Worm (Caenorhabditis elegans) whole organism, L1 larva: ENCODE data around the gene daf-11.

Experiments used
- C16A3.4 ChIP-seq: fragments of 150-350 bp; optimal IDR thresholded peaks from 2 replicates; lab custom pipeline; 2014; ENCODE audit warnings: missing biosample characterization, missing genetic modification characterization
- C34B4.2 ChIP-seq: sonication (generic microtip); optimal IDR thresholded peaks from 2 replicates; lab custom pipeline; 2017; ENCODE audit warnings: mild to moderate bottlenecking, missing genetic modification characterization, missing compliant biosample characterization
- Y116A8C.19 ChIP-seq: sonication (generic microtip); optimal IDR thresholded peaks from 2 replicates; lab custom pipeline; 2016; ENCODE audit warnings: missing compliant biosample characterization, missing genetic modification characterization, borderline replicate concordance
- alr-1 ChIP-seq: fragments of 200-800 bp; sonication (Bioruptor generic); optimal IDR thresholded peaks from 2 replicates; lab custom pipeline; 2018; ENCODE audit warnings: borderline replicate concordance, mild to moderate bottlenecking, missing genetic modification characterization, missing compliant biosample characterization
- ceh-63 ChIP-seq: fragments of 200-800 bp; sonication (Bioruptor generic); optimal IDR thresholded peaks from 2 replicates; lab custom pipeline; 2018; ENCODE audit warnings: mild to moderate bottlenecking, missing genetic modification characterization, missing compliant biosample characterization
- ceh-82 ChIP-seq, 3 experiments: fragments of 150-350 bp in 1 of 3; sonication (generic microtip) in 2 of 3; optimal IDR thresholded peaks; 2 replicates each; lab custom pipeline; 2014 to 2017; ENCODE audit warnings: missing biosample characterization in 3 of 3, missing genetic modification characterization in 3 of 3
- ceh-90 ChIP-seq: sonication (generic microtip); optimal IDR thresholded peaks from 2 replicates; lab custom pipeline; 2016; ENCODE audit warnings: missing genetic modification characterization, missing compliant biosample characterization
- dpl-1 ChIP-seq, 3 experiments: fragments of 150-350 bp in 2 of 3; sonication (generic microtip) in 1 of 3; optimal IDR thresholded peaks; 2 replicates each; lab custom pipeline; 2014 to 2017; ENCODE audit warnings: missing biosample characterization in 3 of 3, missing genetic modification characterization in 3 of 3, missing genetic modification reagents in 3 of 3
- dsc-1 ChIP-seq: sonication (generic microtip); optimal IDR thresholded peaks from 2 replicates; lab custom pipeline; 2016; ENCODE audit warnings: mild to moderate bottlenecking, missing genetic modification characterization, missing compliant biosample characterization
- egl-13 ChIP-seq: sonication (generic microtip); optimal IDR thresholded peaks from 2 replicates; lab custom pipeline; 2016; ENCODE audit warnings: missing genotype, missing genetic modification reagents, missing genetic modification characterization, missing compliant biosample characterization
- elt-2 ChIP-seq: sonication (generic microtip); optimal IDR thresholded peaks from 2 replicates; lab custom pipeline; 2016; ENCODE audit warnings: missing genetic modification characterization, mild to moderate bottlenecking, inconsistent platforms, missing compliant biosample characterization, missing genetic modification reagents
- fkh-10 ChIP-seq: sonication (generic microtip); optimal IDR thresholded peaks from 2 replicates; lab custom pipeline; 2017; ENCODE audit warnings: missing biosample characterization, missing genetic modification reagents, missing genetic modification characterization
- fkh-8 ChIP-seq: sonication (generic microtip); optimal IDR thresholded peaks from 2 replicates; lab custom pipeline; 2016; ENCODE audit warnings: mild to moderate bottlenecking, missing genetic modification characterization, missing compliant biosample characterization
- fos-1 ChIP-seq: fragments of 150-350 bp; optimal IDR thresholded peaks from 2 replicates; lab custom pipeline; 2014; ENCODE audit warnings: missing biosample characterization, missing genetic modification characterization
- grh-1 ChIP-seq: fragments of 200-800 bp; sonication (Bioruptor generic); IDR thresholded peaks from 2 replicates; pipeline ENCODE4 v1.3.6; 2022; ENCODE audit warnings: missing genetic modification reagents, missing genetic modification characterization, missing compliant biosample characterization
- hlh-4 ChIP-seq: sonication (generic microtip); optimal IDR thresholded peaks from 2 replicates; lab custom pipeline; 2016; ENCODE audit warnings: mild to moderate bottlenecking, missing genetic modification characterization, missing compliant biosample characterization
- irx-1 ChIP-seq: sonication (generic microtip); optimal IDR thresholded peaks from 2 replicates; lab custom pipeline; 2016; ENCODE audit warnings: missing genetic modification characterization, missing compliant biosample characterization
- isw-1 ChIP-seq: fragments of 200-800 bp; sonication (Bioruptor generic); IDR thresholded peaks from 2 replicates; pipeline ENCODE4 v1.3.6; 2022; ENCODE audit warnings: missing genetic modification characterization, missing compliant biosample characterization
- lin-13 ChIP-seq: fragments of 150-350 bp; optimal IDR thresholded peaks from 2 replicates; lab custom pipeline; 2014; ENCODE audit warnings: missing biosample characterization, missing genetic modification reagents, missing genetic modification characterization
- lin-35 ChIP-seq, 2 experiments: fragments of 150-350 bp; optimal IDR thresholded peaks; 2 replicates each; lab custom pipeline; 2014; ENCODE audit warnings: missing biosample characterization in 2 of 2, missing genetic modification characterization in 2 of 2, missing genetic modification reagents in 2 of 2
- lsy-2 ChIP-seq, 2 experiments: fragments of 150-350 bp; optimal IDR thresholded peaks; 2 replicates each; lab custom pipeline; 2014; ENCODE audit warnings: missing biosample characterization in 2 of 2, missing genetic modification characterization in 2 of 2
- mab-9 ChIP-seq: fragments of 200-800 bp; sonication (Bioruptor generic); IDR thresholded peaks from 2 replicates; pipeline ENCODE4 v1.3.6; 2022; ENCODE audit warnings: missing genetic modification reagents, missing genetic modification characterization, missing compliant biosample characterization
- mef-2 ChIP-seq: fragments of 150-350 bp; optimal IDR thresholded peaks from 2 replicates; lab custom pipeline; 2014; ENCODE audit warnings: missing biosample characterization, missing genetic modification characterization
- nhr-12 ChIP-seq: sonication (generic microtip); optimal IDR thresholded peaks from 2 replicates; lab custom pipeline; 2017; ENCODE audit warnings: missing biosample characterization, missing genetic modification characterization
- nhr-47 ChIP-seq: sonication (generic microtip); optimal IDR thresholded peaks from 2 replicates; lab custom pipeline; 2016; ENCODE audit warnings: mild to moderate bottlenecking, missing genetic modification characterization, moderate library complexity, missing compliant biosample characterization
- nhr-71 ChIP-seq: sonication (generic microtip); optimal IDR thresholded peaks from 2 replicates; lab custom pipeline; 2016; ENCODE audit warnings: mild to moderate bottlenecking, missing genetic modification characterization, moderate library complexity, missing compliant biosample characterization
- nhr-76 ChIP-seq: sonication (generic microtip); optimal IDR thresholded peaks from 2 replicates; lab custom pipeline; 2017; ENCODE audit warnings: missing biosample characterization, missing genetic modification characterization
- nhr-84 ChIP-seq: sonication (generic microtip); optimal IDR thresholded peaks from 2 replicates; lab custom pipeline; 2017; ENCODE audit warnings: missing biosample characterization, missing genetic modification characterization
- rnt-1 ChIP-seq: sonication (generic microtip); optimal IDR thresholded peaks from 2 replicates; lab custom pipeline; 2016; ENCODE audit warnings: mild to moderate bottlenecking, missing genetic modification characterization, moderate library complexity, missing compliant biosample characterization
- sptf-1 ChIP-seq: fragments of 150-350 bp; optimal IDR thresholded peaks from 2 replicates; lab custom pipeline; 2014; ENCODE audit warnings: missing biosample characterization, missing genetic modification characterization
- tbx-2 ChIP-seq: sonication (generic microtip); optimal IDR thresholded peaks from 2 replicates; lab custom pipeline; 2016; ENCODE audit warnings: missing genetic modification characterization, missing compliant biosample characterization
- unc-130 ChIP-seq: fragments of 150-350 bp; optimal IDR thresholded peaks from 2 replicates; lab custom pipeline; 2017; ENCODE audit warnings: missing biosample characterization, missing genetic modification characterization, inconsistent platforms
- unc-62 ChIP-seq: fragments of 150-350 bp; optimal IDR thresholded peaks from 2 replicates; lab custom pipeline; 2014; ENCODE audit warnings: missing biosample characterization, missing genetic modification reagents, missing genetic modification characterization
- unc-86 ChIP-seq: sonication (generic microtip); optimal IDR thresholded peaks from 2 replicates; lab custom pipeline; 2016; ENCODE audit warnings: missing genetic modification characterization, missing compliant biosample characterization
- vab-15 ChIP-seq: sonication (generic microtip); optimal IDR thresholded peaks from 2 replicates; lab custom pipeline; 2017; ENCODE audit warnings: missing genotype, mild to moderate bottlenecking, missing genetic modification characterization, missing compliant biosample characterization

Gene daf-11

DNA sequence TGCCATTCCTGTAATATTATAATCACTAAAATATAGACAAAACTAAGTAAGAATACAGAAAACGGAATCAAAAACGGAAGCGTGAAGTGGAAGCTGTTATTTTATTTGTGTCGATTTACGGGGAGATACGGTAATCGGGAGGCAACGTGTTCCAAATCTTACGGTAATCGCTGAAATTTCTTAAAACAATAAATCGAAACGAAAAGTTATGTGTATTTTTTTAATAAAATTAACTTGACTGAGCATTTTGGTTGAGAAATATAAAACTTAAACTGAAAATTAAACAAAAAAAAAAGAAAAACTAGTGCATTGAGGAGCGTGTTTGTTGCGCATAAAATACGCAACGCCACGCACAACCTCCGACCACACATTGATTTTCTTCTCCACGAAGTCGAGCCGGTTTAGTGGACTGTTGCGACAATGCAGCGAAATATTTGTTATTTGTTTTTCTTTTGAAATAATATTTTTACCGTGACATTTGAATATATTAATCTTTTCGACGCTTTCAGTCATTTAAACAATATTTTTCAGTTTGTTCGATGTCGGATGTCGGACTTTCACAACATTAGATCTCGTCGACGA lies 38.6 kb upstream of the daf-11 start, which contains the start of the genes F55A11.1 and syx-5 (continued):
- peak; percentile 67 for TF ChIP-seq unc-130 (tag; lab: Kevin White, UChicago)
- TF ChIP-seq, all 84 proteins: peak for 65

DNA sequence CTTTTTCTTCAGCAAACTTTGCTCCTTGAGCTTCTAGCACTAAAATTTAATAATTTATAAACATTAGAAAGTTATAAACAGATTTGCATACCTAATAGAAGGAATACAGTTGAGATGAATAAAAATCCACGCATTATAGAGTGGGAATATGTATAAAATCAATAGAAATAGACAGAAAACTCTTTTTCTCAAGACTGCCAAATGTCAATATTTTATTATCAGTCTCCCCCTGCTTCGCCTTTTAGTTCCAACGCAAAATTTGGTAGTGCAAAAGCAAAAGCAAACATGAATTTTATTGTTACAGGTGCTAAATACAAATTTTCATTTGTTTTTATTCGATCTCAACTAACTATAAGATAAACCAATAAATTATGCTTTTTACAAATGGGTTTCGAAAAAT lies 37.0 kb upstream of the daf-11 start, which contains the start of gene T04F3.4:
T04F3.4 (minus strand) TSS at position 187 of the 400 bp plus-strand sequence.
- TF ChIP-seq lsy-2 (tag; optimal IDR thresholded peaks at IDR 0.05; lab: Kevin White, UChicago) (peak in 1 of 2 experiments; percentile 28), C16A3.4 (tag; lab: Kevin White, UChicago) (no peak)

ce11 chrV:11760371-11760770 lies 34.5 kb upstream of the daf-11 start, which contains the start of gene T04F3.5:
T04F3.5 (plus strand) TSS chrV:11760671.
- TF ChIP-seq mef-2 (tag; lab: Kevin White, UChicago) (no peak), fkh-10 (GFP tag; lab: Kevin White, UChicago) (no peak), nhr-84 (tag; lab: Kevin White, UChicago) (no peak), grh-1 (GFP tag; lab: Robert Waterston, UW) (no peak), ceh-90 (tag; lab: Kevin White, UChicago) (no peak), unc-62 (GFP tag; lab: Kevin White, UChicago) (no peak), rnt-1 (tag; lab: Kevin White, UChicago) (no peak), ceh-63 (GFP tag; lab: Kevin White, UChicago) (no peak), unc-86 (tag; lab: Kevin White, UChicago) (no peak), C34B4.2 (tag; lab: Kevin White, UChicago) (no peak), irx-1 (tag; lab: Kevin White, UChicago) (no peak), ceh-82 (tag; optimal IDR thresholded peaks at IDR 0.05; lab: Kevin White, UChicago) (no peak), dsc-1 (tag; lab: Kevin White, UChicago) (no peak), vab-15 (no peak), lin-35 (GFP tag; optimal IDR thresholded peaks at IDR 0.05; lab: Kevin White, UChicago) (no peak), fos-1 (tag; lab: Kevin White, UChicago) (no peak), unc-130 (tag; lab: Kevin White, UChicago) (no peak), egl-13 (tag; lab: Kevin White, UChicago) (no peak)

ce11 chrV:11758635-11759034 lies 32.8 kb upstream of the daf-11 start, which contains the start of gene T04F3.3:
T04F3.3 (plus strand) TSS chrV:11758935.
- TF ChIP-seq ceh-63 (GFP tag; lab: Kevin White, UChicago) = no peak
- TF ChIP-seq nhr-47 (tag; lab: Kevin White, UChicago) = no peak
- TF ChIP-seq fos-1 (tag; lab: Kevin White, UChicago) = no peak
- no peak for TF ChIP-seq irx-1 (tag; lab: Kevin White, UChicago)
- no peak for TF ChIP-seq nhr-76 (tag; lab: Kevin White, UChicago)
- no peak for TF ChIP-seq lin-35 (GFP tag; optimal IDR thresholded peaks at IDR 0.05; lab: Kevin White, UChicago)
- TF ChIP-seq sptf-1 (tag; lab: Kevin White, UChicago) = no peak
- no peak for TF ChIP-seq lin-13 (GFP tag; lab: Kevin White, UChicago)
- no peak for TF ChIP-seq dsc-1 (tag; lab: Kevin White, UChicago)
- no peak for TF ChIP-seq dpl-1 (GFP tag; optimal IDR thresholded peaks at IDR 0.05; lab: Kevin White, UChicago)
- TF ChIP-seq elt-2 (tag; lab: Kevin White, UChicago) = no peak
- no peak for TF ChIP-seq nhr-12
- no peak for TF ChIP-seq mab-9
- TF ChIP-seq isw-1 (GFP tag; lab: Robert Waterston, UW) = no peak
- TF ChIP-seq Y116A8C.19 = no peak

DNA sequence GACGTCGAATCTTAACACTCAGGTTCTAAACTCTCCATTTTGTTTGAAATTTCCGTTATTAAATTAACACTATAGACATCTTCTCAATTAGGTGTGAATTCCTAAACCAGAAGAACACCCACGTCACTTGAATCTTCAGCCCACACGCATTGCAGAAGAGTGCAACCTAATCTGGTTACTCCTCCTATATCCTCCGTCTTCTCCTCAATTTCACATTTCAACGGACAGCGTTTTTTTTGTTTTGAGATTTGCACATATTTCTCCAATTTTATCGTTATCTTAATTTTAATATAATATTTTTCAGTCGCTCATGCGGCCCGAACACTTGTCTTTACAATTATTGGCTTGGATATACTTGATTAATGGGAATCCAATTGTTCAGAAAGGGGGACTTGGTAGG lies 31.5 kb upstream of the daf-11 start, which contains the start of gene smoc-1:
smoc-1 (plus strand) TSS at position 301 of the 400 bp plus-strand sequence.
- TF ChIP-seq fkh-8 (tag; lab: Kevin White, UChicago) (no peak), isw-1 (GFP tag; lab: Robert Waterston, UW) (no peak), C34B4.2 (tag; lab: Kevin White, UChicago) (no peak), nhr-71 (tag; lab: Kevin White, UChicago) (no peak), alr-1 (no peak), hlh-4 (tag; lab: Kevin White, UChicago) (no peak), tbx-2 (tag; lab: Kevin White, UChicago) (no peak)
